Worm (Caenorhabditis elegans) whole organism, young adult: ENCODE results near the gene cyp-35B1.

Experiments
- B0019.2 ChIP-seq: fragments of 200-800 bp; sonication (Bioruptor generic); conservative IDR thresholded peaks from 2 replicates; pipeline ENCODE4 v1.3.6; 2022; ENCODE audit warnings: missing genetic modification reagents, missing genetic modification characterization, missing compliant biosample characterization
- C17E4.6 ChIP-seq: fragments of 200-800 bp; sonication (Bioruptor generic); IDR thresholded peaks from 2 replicates; pipeline ENCODE4 v1.3.6; 2022; ENCODE audit warnings: missing genetic modification reagents, missing genetic modification characterization, missing compliant biosample characterization
- F33H1.4 ChIP-seq: fragments of 200-800 bp; sonication (Bioruptor generic); IDR thresholded peaks from 2 replicates; pipeline ENCODE4 v1.3.6; 2022; ENCODE audit warnings: missing genetic modification reagents, missing genetic modification characterization, missing compliant biosample characterization
- K12H6.12 ChIP-seq: fragments of 200-800 bp; sonication (Bioruptor generic); optimal IDR thresholded peaks from 2 replicates; lab custom pipeline; 2018; ENCODE audit warnings: mild to moderate bottlenecking, missing genetic modification characterization, missing compliant biosample characterization
- T26A5.8 ChIP-seq: sonication (generic microtip); optimal IDR thresholded peaks from 2 replicates; lab custom pipeline; 2016; ENCODE audit warnings: missing genetic modification characterization, missing compliant biosample characterization
- Y53F4B.3 ChIP-seq: fragments of 200-800 bp; sonication (Bioruptor generic); IDR thresholded peaks from 2 replicates; pipeline ENCODE4 v1.3.6; 2022; ENCODE audit warnings: missing genetic modification reagents, missing genetic modification characterization, missing compliant biosample characterization
- Y79H2A.3 ChIP-seq: fragments of 200-800 bp; sonication (Bioruptor generic); conservative IDR thresholded peaks from 2 replicates; pipeline ENCODE4 v1.3.6; 2022; ENCODE audit warnings: missing genetic modification reagents, missing genetic modification characterization, missing compliant biosample characterization
- atf-7 ChIP-seq: sonication (generic microtip); optimal IDR thresholded peaks from 2 replicates; lab custom pipeline; 2017; ENCODE audit warnings: mild to moderate bottlenecking, missing genetic modification characterization, missing compliant biosample characterization
- bed-1 ChIP-seq: fragments of 200-800 bp; sonication (Bioruptor generic); IDR thresholded peaks from 2 replicates; pipeline ENCODE4 v1.3.6; 2022; ENCODE audit warnings: missing genetic modification reagents, missing genetic modification characterization, missing compliant biosample characterization
- bed-2 ChIP-seq: fragments of 200-800 bp; sonication (Bioruptor generic); IDR thresholded peaks from 2 replicates; pipeline ENCODE4 v1.3.6; 2022; ENCODE audit warnings: missing genetic modification reagents, missing genetic modification characterization, missing compliant biosample characterization
- ccch-3 ChIP-seq: fragments of 200-800 bp; sonication (Bioruptor generic); optimal IDR thresholded peaks from 2 replicates; lab custom pipeline; 2018; ENCODE audit warnings: mild to moderate bottlenecking, missing genetic modification characterization, missing compliant biosample characterization
- ceh-58 ChIP-seq: fragments of 200-800 bp; sonication (Bioruptor generic); IDR thresholded peaks from 2 replicates; pipeline ENCODE4 v1.3.6; 2022; ENCODE audit warnings: missing genetic modification characterization, missing compliant biosample characterization
- ceh-91 ChIP-seq: fragments of 200-800 bp; sonication (Bioruptor generic); IDR thresholded peaks from 2 replicates; pipeline ENCODE4 v1.3.6; 2022; ENCODE audit warnings: missing genetic modification reagents, missing genetic modification characterization, missing compliant biosample characterization
- egl-18 ChIP-seq: fragments of 200-800 bp; sonication (Bioruptor generic); IDR thresholded peaks from 2 replicates; pipeline ENCODE4 v1.3.6; 2022; ENCODE audit warnings: missing genetic modification reagents, missing genetic modification characterization, missing compliant biosample characterization
- him-1 ChIP-seq: sonication (generic microtip); optimal IDR thresholded peaks from 2 replicates; lab custom pipeline; 2016; ENCODE audit warnings: missing genotype, missing genetic modification reagents, missing genetic modification characterization, missing compliant biosample characterization
- hmg-1.2 ChIP-seq: fragments of 200-800 bp; sonication (Bioruptor generic); IDR thresholded peaks from 2 replicates; pipeline ENCODE4 v1.3.6; 2022; ENCODE audit warnings: missing genetic modification reagents, missing genetic modification characterization, missing compliant biosample characterization
- lag-1 ChIP-seq: fragments of 200-800 bp; sonication (Bioruptor generic); IDR thresholded peaks from 2 replicates; pipeline ENCODE4 v1.3.6; 2022; ENCODE audit warnings: missing genetic modification reagents, missing genetic modification characterization, missing compliant biosample characterization
- lin-35 ChIP-seq, 3 experiments: fragments of 150-350 bp in 2 of 3; sonication (generic microtip) in 1 of 3; optimal IDR thresholded peaks; 2 replicates each; lab custom pipeline; 2014 to 2018; ENCODE audit warnings: missing biosample characterization in 3 of 3, missing genetic modification characterization in 3 of 3, missing genetic modification reagents in 3 of 3
- lsl-1 ChIP-seq: fragments of 200-800 bp; sonication (Bioruptor generic); optimal IDR thresholded peaks from 2 replicates; lab custom pipeline; 2018; ENCODE audit warnings: mild to moderate bottlenecking, missing genetic modification characterization, moderate library complexity, missing compliant biosample characterization
- madf-10 ChIP-seq: sonication (generic microtip); optimal IDR thresholded peaks from 2 replicates; lab custom pipeline; 2016; ENCODE audit warnings: mild to moderate bottlenecking, missing genetic modification characterization, missing compliant biosample characterization
- madf-6 ChIP-seq: fragments of 200-800 bp; sonication (Bioruptor generic); IDR thresholded peaks from 2 replicates; pipeline ENCODE4 v1.3.6; 2022; ENCODE audit warnings: missing genetic modification reagents, missing genetic modification characterization, missing compliant biosample characterization
- mcd-1 ChIP-seq: fragments of 200-800 bp; sonication (Bioruptor generic); IDR thresholded peaks from 2 replicates; pipeline ENCODE4 v1.3.6; 2022; ENCODE audit warnings: missing genetic modification reagents, missing genetic modification characterization, missing compliant biosample characterization
- mes-4 ChIP-seq: sonication (generic microtip); optimal IDR thresholded peaks from 2 replicates; lab custom pipeline; 2016; ENCODE audit warnings: missing genotype, missing genetic modification characterization, missing compliant biosample characterization
- nfyb-1 ChIP-seq: fragments of 200-800 bp; sonication (Bioruptor generic); IDR thresholded peaks from 2 replicates; pipeline ENCODE4 v1.3.6; 2022; ENCODE audit warnings: missing genetic modification reagents, missing genetic modification characterization, missing compliant biosample characterization
- nhr-80 ChIP-seq: sonication (generic microtip); optimal IDR thresholded peaks from 2 replicates; lab custom pipeline; 2016; ENCODE audit warnings: missing genetic modification characterization, missing compliant biosample characterization
- nhr-90 ChIP-seq: sonication (generic microtip); optimal IDR thresholded peaks from 2 replicates; lab custom pipeline; 2016; ENCODE audit warnings: missing genotype, mild to moderate bottlenecking, missing genetic modification characterization, missing compliant biosample characterization
- rcor-1 ChIP-seq: fragments of 200-800 bp; sonication (Bioruptor generic); IDR thresholded peaks from 2 replicates; pipeline ENCODE4 v1.3.6; 2022; ENCODE audit warnings: missing genetic modification reagents, missing genetic modification characterization, missing compliant biosample characterization
- sdz-38 ChIP-seq: sonication (generic microtip); optimal IDR thresholded peaks from 2 replicates; lab custom pipeline; 2016; ENCODE audit warnings: missing genotype, missing genetic modification characterization, missing compliant biosample characterization
- sea-2 ChIP-seq: fragments of 200-800 bp; sonication (Bioruptor generic); IDR thresholded peaks from 2 replicates; pipeline ENCODE4 v1.3.6; 2022; ENCODE audit warnings: missing genetic modification characterization, missing compliant biosample characterization
- snpc-1.3 ChIP-seq: sonication (generic microtip); optimal IDR thresholded peaks from 2 replicates; lab custom pipeline; 2017; ENCODE audit warnings: missing genetic modification characterization, mild to moderate bottlenecking, missing compliant biosample characterization, antibody characterized with exemption, moderate library complexity, missing genotype, missing genetic modification reagents; ENCODE audit not compliant: insufficient read depth
- tbp1 ChIP-seq: fragments of 200-800 bp; sonication (Bioruptor generic); optimal IDR thresholded peaks from 2 replicates; lab custom pipeline; 2018; ENCODE audit warnings: mild to moderate bottlenecking, missing genetic modification characterization, missing compliant biosample characterization
- xnd-1 ChIP-seq: sonication (generic microtip); optimal IDR thresholded peaks from 2 replicates; lab custom pipeline; 2016; ENCODE audit warnings: missing genotype, missing genetic modification reagents, missing genetic modification characterization, missing compliant biosample characterization
- ztf-28 ChIP-seq: fragments of 200-800 bp; sonication (Bioruptor generic); IDR thresholded peaks from 2 replicates; pipeline ENCODE4 v1.3.6; 2022; ENCODE audit warnings: missing genetic modification reagents, missing genetic modification characterization, missing compliant biosample characterization

cyp-35B1 gene

ce11 chrV:3945053-3945452, 6.2 kb downstream of the cyp-35B1 start, which contains the start of gene cyp-35B3 (continued):
- no peak for TF ChIP-seq ceh-91
- TF ChIP-seq egl-18 (GFP tag; lab: Robert Waterston, UW) = no peak
- TF ChIP-seq madf-10 = no peak
- no peak for TF ChIP-seq ccch-3
- no peak for TF ChIP-seq nhr-90 (tag; lab: Kevin White, UChicago)
- no peak for TF ChIP-seq rcor-1 (GFP tag; lab: Robert Waterston, UW)
- TF ChIP-seq C17E4.6 (GFP tag; lab: Robert Waterston, UW) = no peak

- TF ChIP-seq lsl-1 (GFP tag; lab: Kevin White, UChicago) = no peak
- no peak for TF ChIP-seq Y53F4B.3
- TF ChIP-seq mcd-1 (GFP tag; lab: Robert Waterston, UW) = no peak
- no peak for TF ChIP-seq nfyb-1 (GFP tag; lab: Robert Waterston, UW)
- no peak for TF ChIP-seq lin-35 (GFP tag; optimal IDR thresholded peaks at IDR 0.05; lab: Kevin White, UChicago)
- no peak for TF ChIP-seq B0019.2 (GFP tag; lab: Robert Waterston, UW)
- TF ChIP-seq tbp1 (GFP tag; lab: Kevin White, UChicago) = no peak
- no peak for TF ChIP-seq sdz-38 (tag; lab: Kevin White, UChicago)
- no peak for TF ChIP-seq bed-2
- TF ChIP-seq mes-4 (tag; lab: Kevin White, UChicago) = no peak
- no peak for TF ChIP-seq hmg-1.2 (GFP tag; lab: Robert Waterston, UW)
These were observed 10.9 kb downstream of the cyp-35B1 start, which contains the start of gene dach-1 for ce11 chrV:3949723-3950122. Gene dach-1, plus strand, starts transcription at chrV:3950023.

ce11 chrV:3953739-3954138, 14.9 kb downstream of the cyp-35B1 start, which contains the start of gene str-247:
Gene str-247, plus strand, starts transcription at chrV:3954039.
- TF ChIP-seq K12H6.12 (tag; lab: Kevin White, UChicago) (no peak), snpc-1.3 (no peak), F33H1.4 (GFP tag; lab: Robert Waterston, UW) (no peak), Y79H2A.3 (GFP tag; lab: Robert Waterston, UW) (no peak), xnd-1 (no peak), him-1 (tag; lab: Kevin White, UChicago) (no peak)

- TF ChIP-seq ztf-28 = no peak
- no peak for TF ChIP-seq bed-1 (GFP tag; lab: Robert Waterston, UW)
- no peak for TF ChIP-seq madf-6 (GFP tag; lab: Robert Waterston, UW)
- TF ChIP-seq, all 124 proteins: peak for 0
These were observed 18.8 kb downstream of the cyp-35B1 start, which contains the start of gene cyp-34A5 for ce11 chrV:3957608-3958007. Gene cyp-34A5, minus strand, starts transcription at chrV:3957708.

- TF ChIP-seq sea-2 (GFP tag; lab: Robert Waterston, UW) = no peak
- TF ChIP-seq ceh-58 (GFP tag; lab: Robert Waterston, UW) = no peak
- TF ChIP-seq nhr-80 = no peak
- TF ChIP-seq madf-6 (GFP tag; lab: Robert Waterston, UW) = no peak
- no peak for TF ChIP-seq atf-7
These were observed 22.4 kb downstream of the cyp-35B1 start, which contains the start of gene cyp-34A6 for ce11 chrV:3961235-3961634. Gene cyp-34A6, minus strand, starts transcription at chrV:3961335.

ce11 chrV:3963715-3964114, 24.9 kb downstream of the cyp-35B1 start, which contains the start of gene cyp-34A7:
Gene cyp-34A7, minus strand, starts transcription at chrV:3963815.
- TF ChIP-seq T26A5.8 (tag; lab: Kevin White, UChicago) (no peak), mes-4 (tag; lab: Kevin White, UChicago) (no peak), lag-1 (GFP tag; lab: Robert Waterston, UW) (no peak)
